Worm (Caenorhabditis elegans) whole organism, L1 larva: Measurements from ENCODE around the gene R08A2.7.
"Not testable (repeated sequence)": the region's sequence is repeated elsewhere in the genome, so short reads cannot be mapped to it uniquely, and the experiment has no call there.

ENCODE experiments used
- Y116A8C.19 ChIP-seq: sonication (generic microtip); optimal IDR thresholded peaks from 2 replicates; lab custom pipeline; 2016; ENCODE audit warnings: missing compliant biosample characterization, missing genetic modification characterization, borderline replicate concordance
- alr-1 ChIP-seq: fragments of 200-800 bp; sonication (Bioruptor generic); optimal IDR thresholded peaks from 2 replicates; lab custom pipeline; 2018; ENCODE audit warnings: borderline replicate concordance, mild to moderate bottlenecking, missing genetic modification characterization, missing compliant biosample characterization
- ama-1 ChIP-seq: fragments of 150-350 bp; optimal IDR thresholded peaks from 2 replicates; lab custom pipeline; 2014
- blmp-1 ChIP-seq: fragments of 150-350 bp; optimal IDR thresholded peaks from 2 replicates; lab custom pipeline; 2014; ENCODE audit warnings: missing biosample characterization, missing genetic modification characterization
- dpl-1 ChIP-seq, 3 experiments: fragments of 150-350 bp in 2 of 3; sonication (generic microtip) in 1 of 3; optimal IDR thresholded peaks; 2 replicates each; lab custom pipeline; 2014 to 2017; ENCODE audit warnings: missing biosample characterization in 3 of 3, missing genetic modification characterization in 3 of 3, missing genetic modification reagents in 3 of 3
- efl-1 ChIP-seq, 4 experiments: fragments of 150-350 bp; optimal IDR thresholded peaks in 3 of 4; peaks in 1 of 4; 1 replicate in 1 of 4; 2 replicates in 3 of 4; lab custom pipeline; 2014; ENCODE audit warnings: missing biosample characterization in 2 of 4, missing genetic modification characterization in 2 of 4, missing genetic modification reagents in 2 of 4
- egl-27 ChIP-seq, 2 experiments: fragments of 150-350 bp in 1 of 2; sonication (generic microtip); optimal IDR thresholded peaks; 3 replicates each; lab custom pipeline; 2017 to 2018; ENCODE audit warnings: missing biosample characterization in 2 of 2, missing genetic modification characterization in 2 of 2, missing genetic modification reagents in 2 of 2
- elt-3 ChIP-seq, 6 experiments: fragments of 150-350 bp in 1 of 6; sonication (generic microtip); optimal IDR thresholded peaks; 2 replicates each; lab custom pipeline; 2017 to 2018; ENCODE audit warnings: missing biosample characterization in 6 of 6, missing genetic modification characterization in 6 of 6, inconsistent platforms in 1 of 6
- ets-5 ChIP-seq: fragments of 200-800 bp; sonication (Bioruptor generic); IDR thresholded peaks from 2 replicates; pipeline ENCODE4 v1.3.6; 2022; ENCODE audit warnings: missing genetic modification characterization, missing compliant biosample characterization
- fkh-4 ChIP-seq: sonication (generic microtip); optimal IDR thresholded peaks from 2 replicates; lab custom pipeline; 2016; ENCODE audit warnings: missing compliant biosample characterization, missing genetic modification characterization, borderline replicate concordance
- fos-1 ChIP-seq: fragments of 150-350 bp; optimal IDR thresholded peaks from 2 replicates; lab custom pipeline; 2014; ENCODE audit warnings: missing biosample characterization, missing genetic modification characterization
- jun-1 ChIP-seq: fragments of 150-350 bp; optimal IDR thresholded peaks from 2 replicates; lab custom pipeline; 2014; ENCODE audit warnings: missing biosample characterization, missing genetic modification reagents, missing genetic modification characterization
- lin-35 ChIP-seq, 2 experiments: fragments of 150-350 bp; optimal IDR thresholded peaks; 2 replicates each; lab custom pipeline; 2014; ENCODE audit warnings: missing biosample characterization in 2 of 2, missing genetic modification characterization in 2 of 2, missing genetic modification reagents in 2 of 2
- lir-3 ChIP-seq: sonication (generic microtip); optimal IDR thresholded peaks from 2 replicates; lab custom pipeline; 2016; ENCODE audit warnings: mild to moderate bottlenecking, missing genetic modification characterization, moderate library complexity, missing compliant biosample characterization; ENCODE audit not compliant: poor library complexity
- lsy-2 ChIP-seq, 2 experiments: fragments of 150-350 bp; optimal IDR thresholded peaks; 2 replicates each; lab custom pipeline; 2014; ENCODE audit warnings: missing biosample characterization in 2 of 2, missing genetic modification characterization in 2 of 2
- nhr-20 ChIP-seq: sonication (generic microtip); optimal IDR thresholded peaks from 2 replicates; lab custom pipeline; 2016; ENCODE audit warnings: mild to moderate bottlenecking, missing genetic modification characterization, missing compliant biosample characterization
- nhr-77 ChIP-seq: fragments of 150-350 bp; optimal IDR thresholded peaks from 2 replicates; lab custom pipeline; 2014; ENCODE audit warnings: missing biosample characterization, missing genetic modification characterization
- rnt-1 ChIP-seq: sonication (generic microtip); optimal IDR thresholded peaks from 2 replicates; lab custom pipeline; 2016; ENCODE audit warnings: mild to moderate bottlenecking, missing genetic modification characterization, moderate library complexity, missing compliant biosample characterization
- skn-1 ChIP-seq: fragments of 150-350 bp; optimal IDR thresholded peaks from 2 replicates; lab custom pipeline; 2014; ENCODE audit warnings: missing biosample characterization, missing genetic modification characterization
- vab-15 ChIP-seq: sonication (generic microtip); optimal IDR thresholded peaks from 2 replicates; lab custom pipeline; 2017; ENCODE audit warnings: missing genotype, mild to moderate bottlenecking, missing genetic modification characterization, missing compliant biosample characterization

R08A2.7 gene

ce11 chrV:14750357-14750756, 27.2 kb downstream of the R08A2.7 start, which contains the start of gene nspa-10:
Gene nspa-10, minus strand, starts transcription at chrV:14750457.
- not testable (repeated sequence) for TF ChIP-seq fkh-4; lsy-2 (tag; optimal IDR thresholded peaks at IDR 0.05; lab: Kevin White, UChicago); alr-1 (tag; lab: Kevin White, UChicago)

- TF ChIP-seq egl-27 (tag; optimal IDR thresholded peaks at IDR 0.05; lab: Kevin White, UChicago) (no peak), efl-1 (optimal IDR thresholded peaks at IDR 0.05; lab: Kevin White, UChicago) (no peak), efl-1 (GFP tag; optimal IDR thresholded peaks at IDR 0.05 in 1 of 2; lab: Kevin White, UChicago) (peak in 1 of 2 experiments; percentile 12), ama-1 (lab: Kevin White, UChicago) (no peak)
Observed at ce11 chrV:14762563-14762962, 39.4 kb downstream of the R08A2.7 start.

ce11 chrV:14763582-14763981, 40.5 kb downstream of the R08A2.7 start:
- TF ChIP-seq ets-5 (GFP tag; lab: Robert Waterston, UW) = no peak
- TF ChIP-seq efl-1 (optimal IDR thresholded peaks at IDR 0.05; lab: Kevin White, UChicago) = no peak
- peak in 1 of 2 experiments; percentile 79 for TF ChIP-seq efl-1 (GFP tag; optimal IDR thresholded peaks at IDR 0.05 in 1 of 2; lab: Kevin White, UChicago)

- peak; percentile 22 for TF ChIP-seq fos-1 (tag; lab: Kevin White, UChicago)
- no peak for TF ChIP-seq Y116A8C.19
- peak in 2 of 6 experiments; percentile 10 to 44 for TF ChIP-seq elt-3 (tag; optimal IDR thresholded peaks at IDR 0.05; lab: Kevin White, UChicago)
- no peak for TF ChIP-seq nhr-77 (tag; lab: Kevin White, UChicago)
- TF ChIP-seq jun-1 (tag; lab: Kevin White, UChicago) = peak; percentile 21
- peak; percentile 83 for TF ChIP-seq skn-1 (tag; lab: Kevin White, UChicago)
- peak; percentile 36 for TF ChIP-seq rnt-1 (tag; lab: Kevin White, UChicago)
- TF ChIP-seq blmp-1 (tag; lab: Kevin White, UChicago) = no peak
- no peak for TF ChIP-seq vab-15 (tag; lab: Kevin White, UChicago)
- no peak for TF ChIP-seq ets-5 (GFP tag; lab: Robert Waterston, UW)
- TF ChIP-seq dpl-1 (GFP tag; optimal IDR thresholded peaks at IDR 0.05; lab: Kevin White, UChicago) = peak in 2 of 3 experiments; percentile 1 to 11
- TF ChIP-seq lsy-2 (tag; optimal IDR thresholded peaks at IDR 0.05; lab: Kevin White, UChicago) = peak in 1 of 2 experiments; percentile 67
- no peak for TF ChIP-seq nhr-20 (tag; lab: Kevin White, UChicago)
- peak; percentile 22 to 33 for TF ChIP-seq lin-35 (GFP tag; optimal IDR thresholded peaks at IDR 0.05; lab: Kevin White, UChicago)
- TF ChIP-seq efl-1 (optimal IDR thresholded peaks at IDR 0.05; lab: Kevin White, UChicago) = peak; percentile 39 to 50
- no peak for TF ChIP-seq efl-1 (GFP tag; optimal IDR thresholded peaks at IDR 0.05 in 1 of 2; lab: Kevin White, UChicago)
- no peak for TF ChIP-seq lir-3 (tag; lab: Kevin White, UChicago)
Observed at ce11 chrV:14773048-14773447, 49.9 kb downstream of the R08A2.7 start, which contains the start of gene haf-7. Gene haf-7, plus strand, starts transcription at chrV:14773258.
